Worm (Caenorhabditis elegans): ENCODE data around the gene mec-15.

Gene mec-15

ce11 chrII:10192207-10192606 is 47.3 kb downstream of the mec-15 start, which contains the start of gene R05H5.7:
TSS of gene R05H5.7 (plus strand) at chrII:10192507.
- no peak for TF ChIP-seq unc-30 (tag; optimal IDR thresholded peaks at IDR 0.05)
- no peak for TF ChIP-seq nhr-47 (tag; optimal IDR thresholded peaks at IDR 0.05)
- no peak for TF ChIP-seq vab-15 (tag; optimal IDR thresholded peaks at IDR 0.05)
- TF ChIP-seq pag-3 (tag; optimal IDR thresholded peaks at IDR 0.05; ENCODE audit: borderline replicate concordance, insufficient read depth) = no peak
- TF ChIP-seq F16B12.6 (tag; optimal IDR thresholded peaks at IDR 0.05) = no peak
- TF ChIP-seq blmp-1 (tag; optimal IDR thresholded peaks at IDR 0.05) = no peak
- TF ChIP-seq efl-3 (GFP tag; optimal IDR thresholded peaks at IDR 0.05) = no peak
- TF ChIP-seq jun-1 (tag; optimal IDR thresholded peaks at IDR 0.05) = no peak
- TF ChIP-seq dpl-1 (GFP tag; optimal IDR thresholded peaks at IDR 0.05) = no peak
- no peak for TF ChIP-seq isw-1 (GFP tag; IDR thresholded peaks at IDR 0.05)
- TF ChIP-seq unc-86 (tag; optimal IDR thresholded peaks at IDR 0.05) = no peak
- no peak for TF ChIP-seq nhr-77 (tag; optimal IDR thresholded peaks at IDR 0.05)
- TF ChIP-seq hlh-4 (tag; optimal IDR thresholded peaks at IDR 0.05) = no peak
- TF ChIP-seq efl-1 (optimal IDR thresholded peaks at IDR 0.05) = no peak
- TF ChIP-seq efl-1 (GFP tag; optimal IDR thresholded peaks at IDR 0.05 in 1 of 2) = no peak
- no peak for TF ChIP-seq ceh-88 (GFP tag; IDR thresholded peaks at IDR 0.05)
- no peak for TF ChIP-seq alr-1 (tag; optimal IDR thresholded peaks at IDR 0.05; ENCODE audit: borderline replicate concordance)
- TF ChIP-seq mab-9 (GFP tag; IDR thresholded peaks at IDR 0.05) = no peak
- TF ChIP-seq egl-27 (tag; optimal IDR thresholded peaks at IDR 0.05) = no peak

ce11 chrII:10189369-10189768 is 50.1 kb downstream of the mec-15 start, which contains the start of gene cdc-25.4:
TSS of gene cdc-25.4 (minus strand) at chrII:10189469.
- TF ChIP-seq nhr-11 (tag; optimal IDR thresholded peaks at IDR 0.05) = no peak

DNA sequence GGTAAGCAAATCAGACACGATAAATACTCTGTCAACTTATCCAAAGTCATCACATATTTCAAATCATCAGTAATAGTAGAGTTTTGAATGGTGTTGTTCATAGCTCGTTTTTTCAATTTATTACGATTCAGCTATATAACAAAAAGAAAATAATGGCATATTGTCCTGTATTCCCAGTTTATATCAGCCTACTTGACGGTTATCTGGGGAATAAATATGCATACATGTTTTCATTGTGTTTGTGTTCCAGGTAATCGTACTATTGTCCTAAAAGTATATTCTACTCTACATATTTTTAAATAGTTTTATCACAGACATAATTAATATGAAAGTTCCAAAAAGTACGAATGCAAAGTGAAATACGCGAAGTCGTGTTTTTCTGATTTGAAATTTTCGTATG is 51.7 kb downstream of the mec-15 start, which contains the start of gene srd-2:
Gene srd-2, minus strand, starts transcription at position 101 of the 400 bp plus-strand sequence.
- TF ChIP-seq pqm-1 (tag; optimal IDR thresholded peaks at IDR 0.05) (no peak), lin-35 (GFP tag; optimal IDR thresholded peaks at IDR 0.05) (no peak), lin-39 (tag; optimal IDR thresholded peaks at IDR 0.05) (no peak), grh-1 (GFP tag; IDR thresholded peaks at IDR 0.05) (no peak), mdl-1 (tag; optimal IDR thresholded peaks at IDR 0.05) (no peak), nhr-28 (tag; optimal IDR thresholded peaks at IDR 0.05) (no peak)
